Worm (Caenorhabditis elegans) whole organism, early embryonic: ENCODE data around the gene srr-8.

Experiments used
- B0310.2 ChIP-seq: sonication (generic microtip); optimal IDR thresholded peaks from 2 replicates; lab custom pipeline; 2016; ENCODE audit warnings: mild to moderate bottlenecking, missing genetic modification characterization, missing compliant biosample characterization
- F13C5.2 ChIP-seq: sonication (generic microtip); optimal IDR thresholded peaks from 2 replicates; lab custom pipeline; 2017; ENCODE audit warnings: mild to moderate bottlenecking, missing genetic modification characterization, inconsistent platforms, missing compliant biosample characterization
- aly-1 ChIP-seq: sonication (generic microtip); optimal IDR thresholded peaks from 2 replicates; lab custom pipeline; 2016; ENCODE audit warnings: missing genetic modification characterization, missing compliant biosample characterization
- ama-1 ChIP-seq: fragments of 150-350 bp; optimal IDR thresholded peaks from 2 replicates; lab custom pipeline; 2014
- ceh-13 ChIP-seq: fragments of 200-800 bp; sonication (Bioruptor generic); optimal IDR thresholded peaks from 2 replicates; lab custom pipeline; 2018; ENCODE audit warnings: mild to moderate bottlenecking, missing genetic modification characterization, missing compliant biosample characterization
- ceh-36 ChIP-seq: sonication (generic microtip); optimal IDR thresholded peaks from 2 replicates; lab custom pipeline; 2016; ENCODE audit warnings: missing genetic modification characterization, inconsistent platforms, missing compliant biosample characterization
- ets-7 ChIP-seq: sonication (generic microtip); optimal IDR thresholded peaks from 2 replicates; lab custom pipeline; 2016; ENCODE audit warnings: missing genotype, missing genetic modification characterization, missing compliant biosample characterization
- flt-1 ChIP-seq: fragments of 200-800 bp; sonication (Bioruptor generic); IDR thresholded peaks from 2 replicates; pipeline ENCODE4 v1.3.6; 2022; ENCODE audit warnings: missing genetic modification characterization, missing compliant biosample characterization
- hmbx-1 ChIP-seq: sonication (generic microtip); optimal IDR thresholded peaks from 2 replicates; lab custom pipeline; 2016; ENCODE audit warnings: mild to moderate bottlenecking, missing genetic modification characterization, missing compliant biosample characterization
- hmg-4 ChIP-seq: fragments of 200-800 bp; sonication (Bioruptor generic); optimal IDR thresholded peaks from 2 replicates; lab custom pipeline; 2018; ENCODE audit warnings: mild to moderate bottlenecking, missing genetic modification characterization, missing compliant biosample characterization
- hnd-1 ChIP-seq: sonication (generic microtip); optimal IDR thresholded peaks from 2 replicates; lab custom pipeline; 2016; ENCODE audit warnings: missing genetic modification characterization, missing compliant biosample characterization
- pes-1 ChIP-seq: fragments of 200-800 bp; sonication (Bioruptor generic); IDR thresholded peaks from 2 replicates; pipeline ENCODE4 v1.3.6; 2022; ENCODE audit warnings: missing genetic modification reagents, missing genetic modification characterization, missing compliant biosample characterization
- scrt-1 ChIP-seq: fragments of 200-800 bp; sonication (Bioruptor generic); IDR thresholded peaks from 2 replicates; pipeline ENCODE4 v1.3.6; 2022; ENCODE audit warnings: missing genetic modification characterization, missing compliant biosample characterization
- tbx-37 ChIP-seq: fragments of 200-800 bp; sonication (Bioruptor generic); conservative IDR thresholded peaks from 2 replicates; pipeline ENCODE4 v1.3.6; 2022; ENCODE audit warnings: missing genetic modification reagents, missing genetic modification characterization, missing compliant biosample characterization

- TF ChIP-seq flt-1 (GFP tag; lab: Robert Waterston, UW), result no peak
- no peak for TF ChIP-seq aly-1 (tag; lab: Kevin White, UChicago)
- TF ChIP-seq pes-1 (GFP tag; lab: Robert Waterston, UW), result no peak
- TF ChIP-seq F13C5.2 (tag; lab: Kevin White, UChicago), result no peak
- no peak for TF ChIP-seq ceh-36 (tag; lab: Kevin White, UChicago)
- no peak for TF ChIP-seq hmg-4 (GFP tag; lab: Kevin White, UChicago)
- no peak for TF ChIP-seq ama-1 (lab: Kevin White, UChicago)
- TF ChIP-seq B0310.2, result no peak
- no peak for TF ChIP-seq ceh-13 (GFP tag; lab: Kevin White, UChicago)
- no peak for TF ChIP-seq tbx-37 (GFP tag; lab: Robert Waterston, UW)
- TF ChIP-seq hmbx-1, result no peak
- no peak for TF ChIP-seq scrt-1
- TF ChIP-seq ets-7 (tag; lab: Kevin White, UChicago), result no peak
- TF ChIP-seq hnd-1 (tag; lab: Kevin White, UChicago), result no peak
Observed at ce11 chrV:4975140-4975539, 26.3 kb upstream of the srr-8 start, which contains the start of gene F26G5.1.
